Fruit fly (Drosophila melanogaster): ENCODE data around the gene CG11693.

The CG11693 gene

dm6 chr3R:8264302-8265080 lies 46.1 kb downstream of the CG11693 start, which contains the start of the genes RPA1 and Mcm2 (continued):
- no peak for TF ChIP-seq Stat92E (GFP tag; optimal IDR thresholded peaks at IDR 0.05)
- peak; percentile 80 for TF ChIP-seq Hmr (GFP tag; optimal IDR thresholded peaks at IDR 0.05)
- TF ChIP-seq esg (GFP tag; conservative IDR thresholded peaks at IDR 0.05), result peak; percentile 82
- TF ChIP-seq pita (GFP tag; optimal IDR thresholded peaks at IDR 0.05), result no peak
- TF ChIP-seq z (GFP tag; IDR thresholded peaks at IDR 0.05), result no peak
- no peak for TF ChIP-seq CG34376 (GFP tag; optimal IDR thresholded peaks at IDR 0.05)
- peak; percentile 93 for TF ChIP-seq row (GFP tag; IDR thresholded peaks at IDR 0.05)
- no peak for TF ChIP-seq CG43689 (GFP tag; IDR thresholded peaks at IDR 0.05)
- TF ChIP-seq CG4854 (GFP tag; optimal IDR thresholded peaks at IDR 0.05), result no peak
- peak; percentile 88 for TF ChIP-seq CG12659 (GFP tag; optimal IDR thresholded peaks at IDR 0.05)
- TF ChIP-seq fd3F (GFP tag; optimal IDR thresholded peaks at IDR 0.05), result peak; percentile 74
- peak; percentile 81 for TF ChIP-seq tin (GFP tag; optimal IDR thresholded peaks at IDR 0.05)
- TF ChIP-seq CG15269 (tag; optimal IDR thresholded peaks at IDR 0.05), result peak; percentile 78
- TF ChIP-seq CG2116 (GFP tag; optimal IDR thresholded peaks at IDR 0.05), result peak; percentile 97
- TF ChIP-seq shn (GFP tag; optimal IDR thresholded peaks at IDR 0.05), result peak; percentile 34
- TF ChIP-seq sc (optimal IDR thresholded peaks at IDR 0.05), result no peak
- TF ChIP-seq sc (GFP tag; optimal IDR thresholded peaks at IDR 0.05), result peak; percentile 58
- peak; percentile 17 for TF ChIP-seq CG9876 (GFP tag; optimal IDR thresholded peaks at IDR 0.05)
- peak; percentile 83 for TF ChIP-seq CG2712 (tag; optimal IDR thresholded peaks at IDR 0.05)
- peak; percentile 78 for TF ChIP-seq vvl (GFP tag; IDR thresholded peaks at IDR 0.05)
- TF ChIP-seq eyg (GFP tag; optimal IDR thresholded peaks at IDR 0.05), result no peak
- peak; percentile 88 for TF ChIP-seq CG31441 (GFP tag; IDR thresholded peaks at IDR 0.05)
- TF ChIP-seq CkIIα-i1 (GFP tag; IDR thresholded peaks at IDR 0.05), result no peak
- TF ChIP-seq CG6689 (GFP tag; IDR thresholded peaks at IDR 0.05), result peak; percentile 81
- peak; percentile 82 for TF ChIP-seq CG14710 (tag; optimal IDR thresholded peaks at IDR 0.05)
- peak; percentile 86 for TF ChIP-seq sisA (GFP tag; IDR thresholded peaks at IDR 0.05)
- peak; percentile 42 for TF ChIP-seq MESR4 (GFP tag; optimal IDR thresholded peaks at IDR 0.05)
- peak; percentile 88 for TF ChIP-seq Xbp1 (GFP tag; optimal IDR thresholded peaks at IDR 0.05)
- TF ChIP-seq sima (GFP tag; optimal IDR thresholded peaks at IDR 0.05), result no peak
- no peak for TF ChIP-seq CG4707 (GFP tag; optimal IDR thresholded peaks at IDR 0.05)
- peak; percentile 42 for TF ChIP-seq stwl (tag; optimal IDR thresholded peaks at IDR 0.05)
- TF ChIP-seq jing (GFP tag; optimal IDR thresholded peaks at IDR 0.05), result no peak
- no peak for TF ChIP-seq hth (optimal IDR thresholded peaks at IDR 0.05)
- 0 out of 3 replicates have a peak, but pooled peaks have one; percentile 45 for TF ChIP-seq so (GFP tag; IDR thresholded peaks at IDR 0.05)
- peak; percentile 29 for TF ChIP-seq CG31388 (GFP tag; optimal IDR thresholded peaks at IDR 0.05)
- peak; percentile 58 for TF ChIP-seq Antp (GFP tag; optimal IDR thresholded peaks at IDR 0.05)
- TF ChIP-seq CG17829 (tag; optimal IDR thresholded peaks at IDR 0.05), result peak; percentile 81
- TF ChIP-seq CG11085 (GFP tag; IDR thresholded peaks at IDR 0.05), result peak; percentile 73
- peak; percentile 75; the same call in 1 of the 3 replicates for TF ChIP-seq Mrtf (GFP tag; IDR thresholded peaks at IDR 0.05)
- no peak for TF ChIP-seq D (optimal IDR thresholded peaks at IDR 0.05)
- TF ChIP-seq D (GFP tag; optimal IDR thresholded peaks at IDR 0.05), result peak; percentile 70
- peak; percentile 32; the same call in 1 of the 2 replicates for TF ChIP-seq ro (GFP tag; IDR thresholded peaks at IDR 0.05)
- peak; percentile 47; the same call in 1 of the 2 replicates for TF ChIP-seq wor (GFP tag; IDR thresholded peaks at IDR 0.05)
- TF ChIP-seq NC2β (GFP tag; optimal IDR thresholded peaks at IDR 0.05), result no peak
- peak; percentile 85 for TF ChIP-seq CG2120 (GFP tag; optimal IDR thresholded peaks at IDR 0.05)
- 0 out of 3 replicates have a peak, but pooled peaks have one; percentile 64 for TF ChIP-seq CG11093 (GFP tag; IDR thresholded peaks at IDR 0.05)
- peak; percentile 84 for TF ChIP-seq CG12155 (GFP tag; optimal IDR thresholded peaks at IDR 0.05)
- TF ChIP-seq wdn (GFP tag; IDR thresholded peaks at IDR 0.05), result peak; percentile 63; the same call in 1 of the 2 replicates
- peak; percentile 84 for TF ChIP-seq CG18262 (tag; optimal IDR thresholded peaks at IDR 0.05)
- TF ChIP-seq CG12299 (tag; optimal IDR thresholded peaks at IDR 0.05), result peak; percentile 30

Measured in whole organism, embryonic.